Worm (Caenorhabditis elegans) whole organism, L2 larva: ENCODE data around the gene gly-8.

ENCODE experiments used
- aly-2 ChIP-seq: fragments of 150-350 bp; optimal IDR thresholded peaks from 2 replicates; lab custom pipeline; 2014; ENCODE audit warnings: missing biosample characterization, missing genetic modification characterization
- blmp-1 ChIP-seq: sonication (generic microtip); optimal IDR thresholded peaks from 2 replicates; lab custom pipeline; 2017; ENCODE audit warnings: missing genetic modification characterization, mild to moderate bottlenecking, missing compliant biosample characterization, antibody characterized with exemption, moderate library complexity; ENCODE audit not compliant: insufficient read depth
- ceh-82 ChIP-seq: fragments of 150-350 bp; optimal IDR thresholded peaks from 2 replicates; lab custom pipeline; 2014; ENCODE audit warnings: missing biosample characterization, missing genetic modification characterization
- elt-3 ChIP-seq: sonication (generic microtip); optimal IDR thresholded peaks from 2 replicates; lab custom pipeline; 2017; ENCODE audit warnings: missing biosample characterization, missing genetic modification characterization
- gmeb-1 ChIP-seq: fragments of 150-350 bp; optimal IDR thresholded peaks from 2 replicates; lab custom pipeline; 2014; ENCODE audit warnings: missing biosample characterization, missing genetic modification characterization
- nhr-21 ChIP-seq: fragments of 150-350 bp; optimal IDR thresholded peaks from 2 replicates; lab custom pipeline; 2014; ENCODE audit warnings: missing biosample characterization, missing genetic modification characterization

DNA sequence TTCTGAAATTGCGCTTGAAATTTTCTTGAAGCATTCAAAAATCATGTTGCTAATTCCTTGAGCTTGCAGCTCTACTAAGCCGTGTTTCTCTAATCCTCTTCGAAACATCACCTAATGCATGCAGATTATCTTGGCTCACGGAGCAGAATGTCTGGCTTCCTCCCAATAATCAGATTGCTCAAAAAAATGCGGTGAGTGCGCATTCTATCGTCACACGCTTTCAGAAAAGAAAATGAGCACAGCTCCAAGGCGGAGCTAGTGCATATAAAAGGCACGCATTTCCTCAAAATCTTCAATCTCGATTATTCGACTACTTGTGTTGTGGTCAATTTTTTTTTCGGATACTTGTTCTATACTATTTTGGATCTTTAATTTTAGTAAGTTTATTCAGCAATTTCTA is 16.3 kb downstream of the gly-8 start:
- TF ChIP-seq ceh-82 (tag; lab: Kevin White, UChicago) (no peak), aly-2 (tag; lab: Kevin White, UChicago) (no peak), gmeb-1 (tag; lab: Kevin White, UChicago) (no peak), nhr-21 (tag; lab: Kevin White, UChicago) (no peak), elt-3 (no peak), blmp-1 (no peak)
